Worm (Caenorhabditis elegans) whole organism, midembryonic: ENCODE results near the gene enu-3.5.

Experiments used
- ref-1 ChIP-seq: fragments of 200-800 bp; sonication (Bioruptor generic); conservative IDR thresholded peaks from 2 replicates; pipeline ENCODE4 v1.3.6; 2022; ENCODE audit warnings: missing genetic modification reagents, missing genetic modification characterization, missing compliant biosample characterization
- tab-1 ChIP-seq: fragments of 200-800 bp; sonication (Bioruptor generic); IDR thresholded peaks from 2 replicates; pipeline ENCODE4 v1.3.6; 2022; ENCODE audit warnings: missing genetic modification characterization, missing compliant biosample characterization

- TF ChIP-seq tab-1 (GFP tag; lab: Robert Waterston, UW) (no peak), ref-1 (no peak)
These were observed 7.2 kb downstream of the enu-3.5 start for ce11 chrIII:12885153-12885552.
